Fruit fly (Drosophila melanogaster) whole organism, wandering third instar larva: ENCODE data around the gene Apoltp.

Experiments used
- Dfd ChIP-seq: fragments of >200 bp; optimal IDR thresholded peaks from 2 replicates; lab custom pipeline; 2017; ENCODE audit warnings: missing biosample characterization, missing genetic modification characterization
- Hnf4 ChIP-seq: fragments of 200-800 bp; sonication (Bioruptor generic); optimal IDR thresholded peaks from 2 replicates; lab custom pipeline; 2016; ENCODE audit warnings: missing biosample characterization, mild to moderate bottlenecking, missing genetic modification characterization
- Rel ChIP-seq, 2 experiments: fragments of 200-800 bp; sonication (Bioruptor generic) in 1 of 2; optimal IDR thresholded peaks; 2 replicates in 1 of 2; 3 replicates in 1 of 2; lab custom pipeline; 2016 to 2019; ENCODE audit warnings: mild to moderate bottlenecking in 2 of 2, missing biosample characterization in 2 of 2, missing genetic modification characterization in 2 of 2, moderate library complexity in 1 of 2
- br ChIP-seq: fragments of 200-800 bp; sonication (Bioruptor generic); optimal IDR thresholded peaks from 2 replicates; lab custom pipeline; 2016; ENCODE audit warnings: missing biosample characterization, missing genetic modification characterization
- dl ChIP-seq, 2 experiments: fragments of 175-275, 200-275 bp in 1 of 2; fragments of 200-275 bp in 1 of 2; sonication (Bioruptor generic); optimal IDR thresholded peaks; lab custom pipeline; 2018; ENCODE audit warnings: mild to moderate bottlenecking in 2 of 2, missing biosample characterization in 2 of 2, missing genetic modification characterization in 2 of 2, moderate library complexity in 2 of 2; ENCODE audit not compliant: partially characterized antibody in 2 of 2, insufficient read depth in 1 of 2
- h ChIP-seq: fragments of 200-800 bp; sonication (Bioruptor generic); optimal IDR thresholded peaks from 3 replicates; lab custom pipeline; 2016; ENCODE audit warnings: missing biosample characterization, mild to moderate bottlenecking, missing genetic modification characterization
- psq ChIP-seq: fragments of 200-800 bp; sonication (Bioruptor generic); optimal IDR thresholded peaks from 3 replicates; lab custom pipeline; 2017; ENCODE audit warnings: missing biosample characterization, mild to moderate bottlenecking, missing genetic modification characterization, moderate library complexity

DNA sequence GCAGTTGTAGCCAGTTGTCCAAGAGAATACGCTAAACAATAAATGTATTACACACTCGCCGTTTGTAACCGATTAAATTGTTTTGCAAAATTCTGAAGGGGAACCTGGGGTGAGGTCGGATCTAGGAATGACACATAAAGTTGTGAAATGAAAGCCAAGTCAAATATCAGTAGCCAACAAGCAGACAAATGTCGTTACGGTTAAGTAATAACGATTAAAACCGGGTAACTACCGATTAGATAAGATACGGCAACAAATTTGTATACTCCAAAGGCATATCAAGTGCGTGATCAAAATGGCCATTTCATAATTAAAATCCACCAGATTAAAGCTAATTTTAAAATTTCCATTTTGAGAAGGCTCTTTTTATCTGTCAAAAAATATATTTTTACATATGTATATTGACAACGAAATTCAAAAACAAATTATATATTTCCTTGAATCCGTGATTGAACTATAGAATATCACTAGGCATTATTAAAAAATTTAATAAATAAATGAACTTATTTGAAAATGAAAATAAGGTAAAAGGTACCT lies 17.9 kb upstream of the Apoltp start, which contains the start of gene GlcAT-S:
- TF ChIP-seq h (GFP tag; lab: Kevin White, UChicago) (no peak), Rel (GFP tag; optimal IDR thresholded peaks at IDR 0.05; lab: Kevin White, UChicago) (no peak), Rel (tag; optimal IDR thresholded peaks at IDR 0.05; lab: Kevin White, UChicago) (peak; percentile 63), br (GFP tag; lab: Kevin White, UChicago) (no peak), Dfd (GFP tag; lab: Kevin White, UChicago) (no peak), psq (GFP tag; lab: Kevin White, UChicago) (no peak), dl (GFP tag; optimal IDR thresholded peaks at IDR 0.05; lab: Kevin White, UChicago; ENCODE audit: insufficient read depth in 1 of 2, partially characterized antibody in 2 of 2) (no peak), Hnf4 (GFP tag; lab: Kevin White, UChicago) (no peak)
